Worm (Caenorhabditis elegans): Measurements from ENCODE around the gene aptf-3.

DNA sequence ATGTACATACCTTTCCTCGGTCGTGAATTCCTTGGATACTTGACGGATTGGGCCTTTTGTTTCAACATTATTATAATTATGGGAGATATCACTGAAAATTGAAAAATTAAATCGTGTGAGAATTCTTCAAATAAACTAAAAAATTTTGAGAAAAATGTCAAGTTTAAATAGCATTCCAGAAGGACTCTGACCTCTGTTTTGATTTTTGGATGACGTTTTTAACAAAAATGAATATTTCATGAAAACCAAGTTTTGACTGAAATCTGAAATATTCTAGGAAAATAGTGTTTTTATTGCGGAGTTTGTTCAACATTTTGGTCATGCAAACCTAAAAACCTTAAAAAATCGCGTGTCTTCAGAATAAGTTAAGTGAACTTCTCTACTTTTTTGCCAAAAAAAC is 37.8 kb upstream of the aptf-3 start, which contains the start of gene glb-27:
- TF ChIP-seq unc-62 (GFP tag; optimal IDR thresholded peaks at IDR 0.05) (no peak), pha-4 (tag; optimal IDR thresholded peaks at IDR 0.05) (no peak)
